Fruit fly (Drosophila melanogaster) whole organism, embryonic: ENCODE measurements around the gene CG9300.

Experiments
- Atf3 ChIP-seq: fragments of 200-800 bp; sonication (Bioruptor generic); optimal IDR thresholded peaks from 3 replicates; lab custom pipeline; 2016; ENCODE audit warnings: missing biosample characterization, missing genetic modification characterization
- C15 ChIP-seq: fragments of 200-800 bp; sonication (Bioruptor generic); IDR thresholded peaks from 3 replicates; pipeline ENCODE4 v1.3.6; 2022; ENCODE audit warnings: missing biosample characterization, missing genetic modification characterization
- CG10267 ChIP-seq: fragments of 200-800 bp; sonication (Bioruptor generic); optimal IDR thresholded peaks from 2 replicates; lab custom pipeline; 2018; ENCODE audit warnings: missing biosample characterization, mild to moderate bottlenecking, missing genetic modification characterization, moderate library complexity
- CG12071 ChIP-seq: fragments of 200-800 bp; sonication (Bioruptor generic); optimal IDR thresholded peaks from 3 replicates; lab custom pipeline; 2018; ENCODE audit warnings: missing biosample characterization, mild to moderate bottlenecking, missing genetic modification characterization
- CG13424 ChIP-seq: fragments of 200-800 bp; sonication (Bioruptor generic); optimal IDR thresholded peaks from 2 replicates; lab custom pipeline; 2019; ENCODE audit warnings: missing biosample characterization, mild to moderate bottlenecking, missing genetic modification characterization, moderate library complexity
- CG13775 ChIP-seq: fragments of 200-800 bp; sonication (Bioruptor generic); optimal IDR thresholded peaks from 3 replicates; lab custom pipeline; 2017; ENCODE audit warnings: missing biosample characterization, mild to moderate bottlenecking, missing genetic modification characterization
- CG14014 ChIP-seq: fragments of 200-800 bp; sonication (Bioruptor generic); IDR thresholded peaks from 2 replicates; pipeline ENCODE4 v1.3.6; 2022; ENCODE audit warnings: missing biosample characterization, missing genetic modification characterization
- CG16813 ChIP-seq: fragments of 200-800 bp; sonication (Bioruptor generic); IDR thresholded peaks from 3 replicates; pipeline ENCODE4 v1.3.6; 2022; ENCODE audit warnings: missing biosample characterization, missing genetic modification characterization; ENCODE audit not compliant: partially characterized antibody
- CG2889 ChIP-seq: fragments of 200-800 bp; sonication (Bioruptor generic); IDR thresholded peaks from 3 replicates; pipeline ENCODE4 v1.3.6; 2022; ENCODE audit warnings: missing biosample characterization, missing genetic modification characterization
- CG31224 ChIP-seq: fragments of 200-800 bp; sonication (Bioruptor generic); IDR thresholded peaks from 2 replicates; pipeline ENCODE4 v1.3.6; 2022; ENCODE audit warnings: missing biosample characterization, missing genetic modification characterization
- CG3281 ChIP-seq: fragments of 200-800 bp; sonication (Bioruptor generic); optimal IDR thresholded peaks from 3 replicates; lab custom pipeline; 2017; ENCODE audit warnings: missing biosample characterization, mild to moderate bottlenecking, missing genetic modification characterization
- CG34422 ChIP-seq: fragments of 200-800 bp; sonication (Bioruptor generic); IDR thresholded peaks from 3 replicates; pipeline ENCODE4 v1.3.6; 2022; ENCODE audit warnings: missing biosample characterization, missing genetic modification characterization
- CG3847 ChIP-seq: fragments of 200-800 bp; sonication (Bioruptor generic); IDR thresholded peaks from 2 replicates; pipeline ENCODE4 v1.3.6; 2022; ENCODE audit warnings: missing biosample characterization, missing genetic modification characterization
- CG6683 ChIP-seq: fragments of 200-800 bp; sonication (Bioruptor generic); optimal IDR thresholded peaks from 2 replicates; lab custom pipeline; 2017; ENCODE audit warnings: missing biosample characterization, mild to moderate bottlenecking, missing genetic modification characterization, missing genetic modification reagents
- CG6791 ChIP-seq: fragments of 200-800 bp; sonication (Bioruptor generic); IDR thresholded peaks from 3 replicates; pipeline ENCODE4 v1.3.6; 2022; ENCODE audit warnings: missing biosample characterization, missing genetic modification characterization; ENCODE audit not compliant: partially characterized antibody
- CG8765 ChIP-seq: fragments of 200-800 bp; sonication (Bioruptor generic); IDR thresholded peaks from 2 replicates; pipeline ENCODE4 v1.3.6; 2022; ENCODE audit warnings: missing biosample characterization, missing genetic modification characterization
- CkIIα-i1 ChIP-seq: fragments of 200-800 bp; sonication (Bioruptor generic); IDR thresholded peaks from 2 replicates; pipeline ENCODE4 v1.3.6; 2022; ENCODE audit warnings: missing biosample characterization, missing genetic modification characterization
- Ets97D ChIP-seq: fragments of 200-800 bp; sonication (Bioruptor generic); optimal IDR thresholded peaks from 3 replicates; lab custom pipeline; 2016; ENCODE audit warnings: missing biosample characterization, missing genetic modification characterization
- H15 ChIP-seq: fragments of 200-800 bp; sonication (Bioruptor generic); IDR thresholded peaks from 3 replicates; pipeline ENCODE4 v1.3.6; 2022; ENCODE audit warnings: missing biosample characterization, missing genetic modification characterization
- Hmx ChIP-seq: fragments of 200-800 bp; sonication (Bioruptor generic); optimal IDR thresholded peaks from 2 replicates; lab custom pipeline; 2016; ENCODE audit warnings: missing biosample characterization, missing genetic modification characterization
- Hr39 ChIP-seq: fragments of >200 bp; optimal IDR thresholded peaks from 2 replicates; lab custom pipeline; 2017
- Hr51 ChIP-seq, 2 experiments: fragments of 200-800 bp; sonication (Bioruptor generic); optimal IDR thresholded peaks; 2 replicates in 1 of 2; 3 replicates in 1 of 2; lab custom pipeline; 2016 to 2018; ENCODE audit warnings: missing biosample characterization in 2 of 2, missing genetic modification characterization in 2 of 2, mild to moderate bottlenecking in 1 of 2, moderate library complexity in 1 of 2
- Med ChIP-seq: fragments of 200-800 bp; sonication (Bioruptor generic); peaks from one replicate; lab custom pipeline; 2016; ENCODE audit warnings: missing biosample characterization, missing genetic modification characterization, mild to moderate bottlenecking, inconsistent platforms, moderate library complexity
- NC2α ChIP-seq: fragments of 200-800 bp; sonication (Bioruptor generic); optimal IDR thresholded peaks from 2 replicates; lab custom pipeline; 2016; ENCODE audit warnings: missing biosample characterization, missing genetic modification characterization
- NC2β ChIP-seq: fragments of 200-800 bp; sonication (Bioruptor generic); optimal IDR thresholded peaks from 2 replicates; lab custom pipeline; 2016; ENCODE audit warnings: missing biosample characterization, missing genetic modification characterization
- Poxn ChIP-seq: fragments of 200-800 bp; sonication (Bioruptor generic); IDR thresholded peaks from 2 replicates; pipeline ENCODE4 v1.3.6; 2022; ENCODE audit warnings: missing biosample characterization, missing genetic modification characterization
- Ssrp ChIP-seq: fragments of 200-800 bp; sonication (Bioruptor generic); optimal IDR thresholded peaks from 2 replicates; lab custom pipeline; 2018; ENCODE audit warnings: missing biosample characterization, mild to moderate bottlenecking, missing genetic modification characterization, moderate library complexity
- ap ChIP-seq: fragments of 200-800 bp; sonication (Bioruptor generic); IDR thresholded peaks from 2 replicates; pipeline ENCODE4 v1.3.6; 2022; ENCODE audit warnings: missing biosample characterization, missing genetic modification characterization
- bigmax ChIP-seq: fragments of 200-800 bp; sonication (Bioruptor generic); optimal IDR thresholded peaks from 2 replicates; lab custom pipeline; 2018; ENCODE audit warnings: missing biosample characterization, mild to moderate bottlenecking, missing genetic modification characterization
- dati ChIP-seq: fragments of 200-800 bp; sonication (Bioruptor generic); IDR thresholded peaks from 2 replicates; pipeline ENCODE4 v1.3.6; 2022; ENCODE audit warnings: missing biosample characterization, missing genetic modification characterization
- dpn ChIP-seq, 2 experiments: fragments of 200-800 bp; sonication (Bioruptor generic); optimal IDR thresholded peaks; 3 replicates each; lab custom pipeline; 2016; ENCODE audit warnings: missing biosample characterization in 2 of 2, missing genetic modification characterization in 2 of 2
- emc ChIP-seq: fragments of 200-800 bp; sonication (Bioruptor generic); optimal IDR thresholded peaks from 2 replicates; lab custom pipeline; 2016; ENCODE audit warnings: missing biosample characterization, missing genetic modification characterization
- en ChIP-seq: fragments of 200-800 bp; sonication (Bioruptor generic); optimal IDR thresholded peaks from 2 replicates; lab custom pipeline; 2016; ENCODE audit warnings: missing biosample characterization, missing genetic modification characterization
- fu2 ChIP-seq: fragments of 200-800 bp; sonication (Bioruptor generic); optimal IDR thresholded peaks from 2 replicates; lab custom pipeline; 2016; ENCODE audit warnings: missing biosample characterization, missing genetic modification characterization
- gcm ChIP-seq: fragments of 200-800 bp; sonication (Bioruptor generic); optimal IDR thresholded peaks from 2 replicates; lab custom pipeline; 2019; ENCODE audit warnings: missing biosample characterization, mild to moderate bottlenecking, missing genetic modification characterization, moderate library complexity
- gfzf ChIP-seq: fragments of 200-800 bp; sonication (Bioruptor generic); optimal IDR thresholded peaks from 2 replicates; lab custom pipeline; 2016; ENCODE audit warnings: missing biosample characterization, mild to moderate bottlenecking, missing genetic modification characterization, moderate library complexity
- gro ChIP-seq: fragments of 200-800 bp; sonication (Bioruptor generic); optimal IDR thresholded peaks from 2 replicates; lab custom pipeline; 2016; ENCODE audit warnings: missing biosample characterization, missing genetic modification characterization
- ham ChIP-seq: fragments of 200-800 bp; sonication (Bioruptor generic); IDR thresholded peaks from 2 replicates; pipeline ENCODE4 v1.3.6; 2022; ENCODE audit warnings: missing biosample characterization, missing genetic modification characterization
- jigr1 ChIP-seq: fragments of 200-800 bp; sonication (Bioruptor generic); IDR thresholded peaks from 3 replicates; pipeline ENCODE4 v1.3.6; 2022; ENCODE audit warnings: missing biosample characterization, missing genetic modification characterization
- kni ChIP-seq: fragments of 200-800 bp; sonication (Bioruptor generic); optimal IDR thresholded peaks from 3 replicates; lab custom pipeline; 2017; ENCODE audit warnings: mild to moderate bottlenecking, missing biosample characterization, missing genetic modification reagents, missing genetic modification characterization
- lbe ChIP-seq: fragments of 200-800 bp; sonication (Bioruptor generic); optimal IDR thresholded peaks from 2 replicates; lab custom pipeline; 2016; ENCODE audit warnings: missing biosample characterization, mild to moderate bottlenecking, missing genetic modification characterization
- nerfin-2 ChIP-seq: fragments of 200-800 bp; sonication (Bioruptor generic); IDR thresholded peaks from 2 replicates; pipeline ENCODE4 v1.3.6; 2022; ENCODE audit warnings: missing biosample characterization, missing genetic modification characterization; ENCODE audit not compliant: partially characterized antibody
- salm ChIP-seq: fragments of 200-800 bp; sonication (Bioruptor generic); optimal IDR thresholded peaks from 2 replicates; lab custom pipeline; 2018; ENCODE audit warnings: missing biosample characterization, mild to moderate bottlenecking, missing genetic modification characterization
- schlank ChIP-seq: fragments of 200-800 bp; sonication (Bioruptor generic); optimal IDR thresholded peaks from 2 replicates; lab custom pipeline; 2018; ENCODE audit warnings: missing biosample characterization, mild to moderate bottlenecking, missing genetic modification characterization
- seq ChIP-seq: fragments of 200-800 bp; sonication (Bioruptor generic); IDR thresholded peaks from 2 replicates; pipeline ENCODE4 v1.3.6; 2022; ENCODE audit warnings: missing biosample characterization, missing genetic modification characterization
- sima ChIP-seq: fragments of 200-800 bp; sonication (Bioruptor generic); optimal IDR thresholded peaks from 2 replicates; lab custom pipeline; 2016; ENCODE audit warnings: missing biosample characterization, missing genetic modification characterization
- slou ChIP-seq: fragments of 200-800 bp; sonication (Bioruptor generic); optimal IDR thresholded peaks from 3 replicates; lab custom pipeline; 2016; ENCODE audit warnings: missing biosample characterization, missing genetic modification characterization
- sug ChIP-seq: fragments of 200-800 bp; optimal IDR thresholded peaks from 2 replicates; lab custom pipeline; 2019; ENCODE audit warnings: missing biosample characterization, mild to moderate bottlenecking, missing genetic modification characterization, moderate library complexity
- twi ChIP-seq: fragments of 200-800 bp; optimal IDR thresholded peaks from 2 replicates; lab custom pipeline; 2019; ENCODE audit warnings: missing biosample characterization, mild to moderate bottlenecking, missing genetic modification characterization, moderate library complexity
- wor ChIP-seq: fragments of 200-800 bp; sonication (Bioruptor generic); IDR thresholded peaks from 2 replicates; pipeline ENCODE4 v1.3.6; 2022; ENCODE audit warnings: missing biosample characterization, missing genetic modification characterization
- z ChIP-seq: fragments of 200-800 bp; sonication (Bioruptor generic); IDR thresholded peaks from 3 replicates; pipeline ENCODE4 v1.3.6; 2022; ENCODE audit warnings: missing biosample characterization, missing genetic modification characterization

The CG9300 gene

DNA sequence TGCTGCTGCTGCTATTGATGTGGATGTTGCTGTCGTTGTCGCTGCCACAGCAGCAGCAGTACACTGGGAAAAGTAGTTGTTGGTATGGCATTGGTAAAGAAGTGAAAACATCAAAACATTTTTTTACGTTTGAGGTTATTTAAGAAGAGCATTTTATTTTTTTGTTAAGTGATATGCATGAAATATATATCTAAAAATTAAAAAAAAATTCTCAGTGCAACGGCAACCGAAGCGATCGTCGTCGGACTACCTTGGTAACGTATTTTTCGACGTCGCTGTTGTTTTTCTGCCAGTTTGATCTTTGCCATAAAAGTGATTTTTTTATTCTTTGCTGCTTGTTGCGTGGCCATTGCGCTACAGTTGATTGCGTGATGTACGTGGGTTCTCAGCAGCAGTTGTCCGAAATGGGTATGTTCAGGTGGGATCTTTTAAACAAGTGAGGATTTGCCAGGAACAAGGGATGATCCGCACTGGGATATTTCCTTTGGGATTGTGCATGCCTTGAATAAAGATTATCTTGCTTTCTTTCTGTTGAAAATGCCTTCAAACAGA is 8.6 kb downstream of the CG9300 start (continued):
- peak; percentile 94 for TF ChIP-seq Hr51 (GFP tag; optimal IDR thresholded peaks at IDR 0.05; lab: Kevin White, UChicago)
- TF ChIP-seq schlank (tag; lab: Kevin White, UChicago) = peak; percentile 88
- peak; percentile 15 for TF ChIP-seq gfzf
- peak; percentile 93 to 96 for TF ChIP-seq dpn (GFP tag; optimal IDR thresholded peaks at IDR 0.05; lab: Kevin White, UChicago)
- TF ChIP-seq ham = 0 out of 2 replicates have a peak, but pooled peaks have one; percentile 68
- peak; percentile 79 for TF ChIP-seq en (GFP tag; lab: Kevin White, UChicago)
- TF ChIP-seq Med (GFP tag; lab: Kevin White, UChicago) = peak; percentile 98
- TF ChIP-seq sima (GFP tag; lab: Kevin White, UChicago) = peak; percentile 86
- TF ChIP-seq nerfin-2 (GFP tag; lab: Robert Waterston, UW) = no peak
- TF ChIP-seq lbe = peak; percentile 98
- peak; percentile 70; the same call in 1 of the 3 replicates for TF ChIP-seq C15
- peak; percentile 87 for TF ChIP-seq NC2α
- TF ChIP-seq CG3281 = peak; percentile 93
- TF ChIP-seq Ssrp (tag; lab: Kevin White, UChicago) = peak; percentile 94
- peak; percentile 92 for TF ChIP-seq sug (tag; lab: Kevin White, UChicago)
- peak; percentile 87 for TF ChIP-seq CG12071 (GFP tag; lab: Kevin White, UChicago)
- peak; percentile 75 for TF ChIP-seq emc (GFP tag; lab: Kevin White, UChicago)
- no peak for TF ChIP-seq CG16813
- peak; percentile 48; the same call in 1 of the 2 replicates for TF ChIP-seq Poxn (GFP tag; lab: Robert Waterston, UW)
- TF ChIP-seq kni (GFP tag; lab: Kevin White, UChicago) = peak; percentile 87
- TF ChIP-seq CG31224 (GFP tag; lab: Robert Waterston, UW) = peak; percentile 86
- TF ChIP-seq NC2β (GFP tag; lab: Kevin White, UChicago) = peak; percentile 91
- peak; percentile 96 for TF ChIP-seq CG34422
- peak; percentile 77; the same call in 2 of the 3 replicates for TF ChIP-seq z
- peak; percentile 89 for TF ChIP-seq wor (GFP tag; lab: Robert Waterston, UW)
- peak; percentile 91 for TF ChIP-seq slou (GFP tag; lab: Kevin White, UChicago)
- peak; percentile 77 for TF ChIP-seq CG6683 (GFP tag; lab: Kevin White, UChicago)
- TF ChIP-seq salm = peak; percentile 93
- peak; percentile 63 for TF ChIP-seq Ets97D (GFP tag; lab: Kevin White, UChicago)
- TF ChIP-seq jigr1 (GFP tag; lab: Robert Waterston, UW) = peak; percentile 85; the same call in 2 of the 3 replicates
- peak; percentile 89 for TF ChIP-seq Atf3 (GFP tag; lab: Kevin White, UChicago)
- peak; percentile 96 for TF ChIP-seq CG14014 (GFP tag; lab: Robert Waterston, UW)
- TF ChIP-seq fu2 (GFP tag; lab: Kevin White, UChicago) = peak; percentile 81
- peak; percentile 89 for TF ChIP-seq Hmx (GFP tag; lab: Kevin White, UChicago)
- peak; percentile 95 for TF ChIP-seq gcm
- TF ChIP-seq Hr39 (lab: Kevin White, UChicago) = no peak
- TF ChIP-seq H15 (GFP tag; lab: Robert Waterston, UW) = peak; percentile 94
- peak; percentile 95 for TF ChIP-seq CG13775
- peak; percentile 91 for TF ChIP-seq ap (GFP tag; lab: Robert Waterston, UW)
- peak; percentile 94 for TF ChIP-seq seq (GFP tag; lab: Robert Waterston, UW)
- peak; percentile 95 for TF ChIP-seq CG3847 (GFP tag; lab: Robert Waterston, UW)
- no peak for TF ChIP-seq CG6791 (GFP tag; lab: Robert Waterston, UW)
- TF ChIP-seq CkIIα-i1 (GFP tag; lab: Robert Waterston, UW) = 0 out of 2 replicates have a peak, but pooled peaks have one; percentile 17
- TF ChIP-seq twi (tag; lab: Kevin White, UChicago) = peak; percentile 92
- TF ChIP-seq CG10267 = peak; percentile 92
- peak; percentile 70 for TF ChIP-seq bigmax (GFP tag; lab: Kevin White, UChicago)
- peak; percentile 91 for TF ChIP-seq dati (GFP tag; lab: Robert Waterston, UW)
- peak; percentile 88 for TF ChIP-seq gro (GFP tag; lab: Kevin White, UChicago)
- TF ChIP-seq CG13424 (tag; lab: Kevin White, UChicago) = peak; percentile 97
- peak; percentile 91 for TF ChIP-seq CG2889 (GFP tag; lab: Robert Waterston, UW)
- peak; percentile 97 for TF ChIP-seq CG8765 (GFP tag; lab: Robert Waterston, UW)
